Worm (Caenorhabditis elegans) whole organism, early embryonic: ENCODE measurements around the gene C08F11.1.

Experiments
- B0310.2 ChIP-seq: sonication (generic microtip); optimal IDR thresholded peaks from 2 replicates; lab custom pipeline; 2016; ENCODE audit warnings: mild to moderate bottlenecking, missing genetic modification characterization, missing compliant biosample characterization
- aly-1 ChIP-seq: sonication (generic microtip); optimal IDR thresholded peaks from 2 replicates; lab custom pipeline; 2016; ENCODE audit warnings: missing genetic modification characterization, missing compliant biosample characterization
- flt-1 ChIP-seq: fragments of 200-800 bp; sonication (Bioruptor generic); IDR thresholded peaks from 2 replicates; pipeline ENCODE4 v1.3.6; 2022; ENCODE audit warnings: missing genetic modification characterization, missing compliant biosample characterization
- hnd-1 ChIP-seq: sonication (generic microtip); optimal IDR thresholded peaks from 2 replicates; lab custom pipeline; 2016; ENCODE audit warnings: missing genetic modification characterization, missing compliant biosample characterization
- tbx-37 ChIP-seq: fragments of 200-800 bp; sonication (Bioruptor generic); conservative IDR thresholded peaks from 2 replicates; pipeline ENCODE4 v1.3.6; 2022; ENCODE audit warnings: missing genetic modification reagents, missing genetic modification characterization, missing compliant biosample characterization
- tra-4 ChIP-seq: sonication (generic microtip); optimal IDR thresholded peaks from 2 replicates; lab custom pipeline; 2017; ENCODE audit warnings: missing genetic modification characterization, missing compliant biosample characterization

DNA sequence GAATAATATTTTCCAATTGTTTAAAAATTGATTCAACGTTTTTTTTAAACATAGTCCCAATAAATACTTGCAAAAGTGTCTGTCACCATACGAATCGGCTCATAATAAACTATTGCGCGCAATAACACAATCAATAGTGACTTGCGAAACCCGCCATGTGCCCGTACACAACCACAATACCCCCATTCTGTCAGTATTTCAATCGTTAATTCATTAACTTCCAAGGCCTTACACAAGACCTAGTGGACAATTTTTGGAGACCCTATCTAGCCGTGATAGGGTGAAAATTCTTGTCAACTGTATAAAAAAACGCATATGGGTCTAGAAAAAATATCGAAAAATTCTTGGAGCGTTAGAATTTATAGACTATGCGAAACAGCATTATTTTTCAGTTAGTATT lies 23.0 kb upstream of the C08F11.1 start:
- TF ChIP-seq tra-4 (no peak), flt-1 (GFP tag; lab: Robert Waterston, UW) (no peak), aly-1 (tag; lab: Kevin White, UChicago) (no peak), tbx-37 (no peak), hnd-1 (tag; lab: Kevin White, UChicago) (no peak), B0310.2 (tag; lab: Kevin White, UChicago) (no peak)
